Fruit fly (Drosophila melanogaster) S2 (cell line): ENCODE data around the gene CG9928.

Experiments
- CG8478 ChIP-seq: fragments of >200 bp; optimal IDR thresholded peaks from 2 replicates; lab custom pipeline; 2018
- CTCF ChIP-seq, 2 experiments: fragments of >200 bp; optimal IDR thresholded peaks; 2 replicates each; lab custom pipeline; 2018

CG9928 gene

dm6 chr2L:13097200-13097599, 45.5 kb downstream of the CG9928 start:
- TF ChIP-seq CTCF (optimal IDR thresholded peaks at IDR 0.05; lab: Kevin White, UChicago) (no peak), CG8478 (lab: Kevin White, UChicago) (no peak)

- TF ChIP-seq CTCF (optimal IDR thresholded peaks at IDR 0.05; lab: Kevin White, UChicago) = no peak
- TF ChIP-seq CG8478 (lab: Kevin White, UChicago) = no peak
Measured at dm6 chr2L:13095805-13096204, 46.9 kb downstream of the CG9928 start.
